Worm (Caenorhabditis elegans): ENCODE results near the gene F09F9.1.

ce11 chrX:4161938-4162337 lies 46.8 kb downstream of the F09F9.1 start:
- TF ChIP-seq W03F9.2 (tag; optimal IDR thresholded peaks at IDR 0.05), result no peak
- TF ChIP-seq dao-5 (tag; optimal IDR thresholded peaks at IDR 0.05), result no peak
